Worm (Caenorhabditis elegans): ENCODE results near the gene gmps-1.

DNA sequence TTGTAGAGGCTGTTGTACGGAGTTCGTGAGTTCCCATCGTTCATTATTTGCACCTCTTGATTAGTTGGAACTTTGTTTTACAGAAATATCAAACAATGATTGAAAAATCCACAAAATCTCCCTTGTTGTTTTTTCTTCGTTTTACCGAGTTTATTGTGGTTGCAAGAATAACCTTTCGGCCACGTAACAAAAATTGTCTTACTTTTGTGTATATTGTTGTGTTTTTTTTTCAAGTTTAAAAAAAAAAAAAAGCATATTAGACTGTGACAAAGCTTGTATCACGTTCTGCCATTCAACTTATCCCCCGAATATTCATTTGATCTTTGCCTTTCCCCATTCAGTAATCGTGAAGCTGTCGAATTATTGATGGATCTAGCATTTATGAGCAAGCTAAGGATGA lies 48.7 kb upstream of the gmps-1 start, which contains the start of gene F44F4.10:
- TF ChIP-seq hnd-1 (tag; optimal IDR thresholded peaks at IDR 0.05): no peak
- TF ChIP-seq pes-1 (GFP tag; IDR thresholded peaks at IDR 0.05): no peak
- TF ChIP-seq ama-1 (optimal IDR thresholded peaks at IDR 0.05): no peak
- no peak for TF ChIP-seq tbx-37 (GFP tag; conservative IDR thresholded peaks at IDR 0.05)
- TF ChIP-seq flt-1 (GFP tag; IDR thresholded peaks at IDR 0.05): no peak
- no peak for TF ChIP-seq hmbx-1 (tag; optimal IDR thresholded peaks at IDR 0.05)
- no peak for TF ChIP-seq B0310.2 (tag; optimal IDR thresholded peaks at IDR 0.05)
- TF ChIP-seq ets-7 (tag; optimal IDR thresholded peaks at IDR 0.05): no peak
- no peak for TF ChIP-seq ceh-13 (GFP tag; optimal IDR thresholded peaks at IDR 0.05)
- TF ChIP-seq tra-4 (tag; optimal IDR thresholded peaks at IDR 0.05): no peak

All from whole organism, early embryonic.